Worm (Caenorhabditis elegans) whole organism, L4 larva: ENCODE measurements around the gene C53C11.4.

ENCODE experiments used
- F10B5.3 ChIP-seq: sonication (generic microtip); optimal IDR thresholded peaks from 2 replicates; lab custom pipeline; 2016; ENCODE audit warnings: mild to moderate bottlenecking, missing genetic modification characterization, missing compliant biosample characterization
- F26F4.8 ChIP-seq: fragments of 200-800 bp; sonication (Bioruptor generic); conservative IDR thresholded peaks from 2 replicates; pipeline ENCODE4 v1.3.6; 2022; ENCODE audit warnings: missing genetic modification characterization, missing compliant biosample characterization
- F44E2.7 ChIP-seq: fragments of 200-800 bp; sonication (Bioruptor generic); IDR thresholded peaks from 2 replicates; pipeline ENCODE4 v2.1.2; 2022; ENCODE audit warnings: missing genetic modification characterization, missing compliant biosample characterization
- F49E8.2 ChIP-seq: sonication (generic microtip); optimal IDR thresholded peaks from 2 replicates; lab custom pipeline; 2016; ENCODE audit warnings: missing compliant biosample characterization, mild to moderate bottlenecking, missing genetic modification characterization, borderline replicate concordance
- Y48G9A.11 ChIP-seq: fragments of 200-800 bp; sonication (Bioruptor generic); IDR thresholded peaks from 2 replicates; pipeline ENCODE4 v1.3.6; 2022; ENCODE audit warnings: missing genetic modification reagents, missing genetic modification characterization, missing compliant biosample characterization
- Y75B8A.6 ChIP-seq: fragments of 200-800 bp; sonication (Bioruptor generic); IDR thresholded peaks from 2 replicates; pipeline ENCODE4 v1.3.6; 2022; ENCODE audit warnings: missing genetic modification reagents, missing genetic modification characterization, missing compliant biosample characterization
- ZK337.2 ChIP-seq: fragments of 200-800 bp; sonication (Bioruptor generic); IDR thresholded peaks from 2 replicates; pipeline ENCODE4 v1.3.6; 2022; ENCODE audit warnings: missing genetic modification reagents, missing genetic modification characterization, missing compliant biosample characterization
- aha-1 ChIP-seq: fragments of 150-350 bp; peaks from one replicate; lab custom pipeline; 2014; ENCODE audit warnings: missing biosample characterization, missing genetic modification characterization
- ama-1 ChIP-seq: fragments of 150-350 bp; optimal IDR thresholded peaks from 2 replicates; lab custom pipeline; 2014; ENCODE audit warnings: inconsistent platforms, mixed read lengths
- arid-1 ChIP-seq: fragments of 200-800 bp; sonication (Bioruptor generic); conservative IDR thresholded peaks from 2 replicates; pipeline ENCODE4 v1.3.6; 2022; ENCODE audit warnings: missing genetic modification reagents, missing genetic modification characterization, missing compliant biosample characterization
- ceh-20 ChIP-seq: fragments of 200-800 bp; sonication (Bioruptor generic); IDR thresholded peaks from 2 replicates; pipeline ENCODE4 v1.3.6; 2022; ENCODE audit warnings: missing genetic modification reagents, missing genetic modification characterization, missing compliant biosample characterization
- ceh-44 ChIP-seq: fragments of 200-800 bp; sonication (Bioruptor generic); IDR thresholded peaks from 2 replicates; pipeline ENCODE4 v1.3.6; 2022; ENCODE audit warnings: missing genetic modification reagents, missing genetic modification characterization, missing compliant biosample characterization
- ceh-82 ChIP-seq: sonication (generic microtip); optimal IDR thresholded peaks from 2 replicates; lab custom pipeline; 2017; ENCODE audit warnings: missing biosample characterization, missing genetic modification characterization
- ces-1 ChIP-seq: fragments of 150-350 bp; sonication (generic microtip); optimal IDR thresholded peaks from 4 replicates; lab custom pipeline; 2014; ENCODE audit warnings: missing biosample characterization, missing genetic modification reagents, missing genetic modification characterization
- ctbp-1 ChIP-seq: fragments of 200-800 bp; sonication (Bioruptor generic); IDR thresholded peaks from 2 replicates; pipeline ENCODE4 v1.3.6; 2022; ENCODE audit warnings: missing genetic modification reagents, missing genetic modification characterization, missing compliant biosample characterization
- dmd-8 ChIP-seq: fragments of 200-800 bp; sonication (Bioruptor generic); IDR thresholded peaks from 2 replicates; pipeline ENCODE4 v1.3.6; 2022; ENCODE audit warnings: missing genetic modification characterization, missing compliant biosample characterization
- dve-1 ChIP-seq: sonication (generic microtip); optimal IDR thresholded peaks from 2 replicates; lab custom pipeline; 2017; ENCODE audit warnings: antibody characterized with exemption, mild to moderate bottlenecking, missing genetic modification characterization, missing compliant biosample characterization; ENCODE audit not compliant: insufficient read depth
- egl-27 ChIP-seq: sonication (generic microtip); optimal IDR thresholded peaks from 3 replicates; lab custom pipeline; 2017; ENCODE audit warnings: missing biosample characterization, missing genetic modification reagents, missing genetic modification characterization
- fkh-10 ChIP-seq: fragments of 150-350 bp; optimal IDR thresholded peaks from 2 replicates; lab custom pipeline; 2014; ENCODE audit warnings: missing biosample characterization, missing genetic modification reagents, missing genetic modification characterization
- gei-8 ChIP-seq: fragments of 200-800 bp; sonication (Bioruptor generic); optimal IDR thresholded peaks from 2 replicates; lab custom pipeline; 2018; ENCODE audit warnings: mild to moderate bottlenecking, missing genetic modification characterization, missing compliant biosample characterization
- hif-1 ChIP-seq, 2 experiments: sonication (generic microtip); optimal IDR thresholded peaks; 2 replicates each; lab custom pipeline; 2016 to 2017; ENCODE audit warnings: missing compliant biosample characterization in 2 of 2, missing genetic modification characterization in 2 of 2, missing genetic modification reagents in 2 of 2, missing genotype in 2 of 2, mild to moderate bottlenecking in 1 of 2
- hmg-1.1 ChIP-seq: fragments of 200-800 bp; sonication (Bioruptor generic); IDR thresholded peaks from 2 replicates; pipeline ENCODE4 v1.3.6; 2022; ENCODE audit warnings: missing genetic modification reagents, missing genetic modification characterization, missing compliant biosample characterization
- lin-38 ChIP-seq: fragments of 200-800 bp; sonication (Bioruptor generic); IDR thresholded peaks from 2 replicates; pipeline ENCODE4 v1.3.6; 2022; ENCODE audit warnings: missing genetic modification reagents, missing genetic modification characterization, missing compliant biosample characterization
- lin-39 ChIP-seq: fragments of 150-350 bp; optimal IDR thresholded peaks from 2 replicates; lab custom pipeline; 2014; ENCODE audit warnings: missing biosample characterization, missing genetic modification reagents, missing genetic modification characterization
- lir-3 ChIP-seq: sonication (generic microtip); optimal IDR thresholded peaks from 2 replicates; lab custom pipeline; 2016; ENCODE audit warnings: mild to moderate bottlenecking, missing genetic modification characterization, missing compliant biosample characterization
- mdl-1 ChIP-seq, 2 experiments: fragments of 150-350 bp in 1 of 2; sonication (generic microtip) in 1 of 2; optimal IDR thresholded peaks; 2 replicates each; lab custom pipeline; 2014 to 2017; ENCODE audit warnings: missing biosample characterization in 2 of 2, missing genetic modification characterization in 2 of 2
- mxl-3 ChIP-seq: fragments of 200-800 bp; sonication (Bioruptor generic); optimal IDR thresholded peaks from 2 replicates; lab custom pipeline; 2018; ENCODE audit warnings: mild to moderate bottlenecking, missing genetic modification characterization, missing compliant biosample characterization
- nhr-11 ChIP-seq: fragments of 150-350 bp; optimal IDR thresholded peaks from 2 replicates; lab custom pipeline; 2014; ENCODE audit warnings: missing biosample characterization, missing genetic modification characterization
- nhr-237 ChIP-seq: sonication (generic microtip); optimal IDR thresholded peaks from 2 replicates; lab custom pipeline; 2017; ENCODE audit warnings: missing biosample characterization, missing genetic modification characterization
- spr-1 ChIP-seq: sonication (generic microtip); optimal IDR thresholded peaks from 2 replicates; lab custom pipeline; 2016; ENCODE audit warnings: mild to moderate bottlenecking, missing genetic modification characterization, missing compliant biosample characterization
- zip-11 ChIP-seq: fragments of 200-800 bp; sonication (Bioruptor generic); IDR thresholded peaks from 2 replicates; pipeline ENCODE4 v1.3.6; 2022; ENCODE audit warnings: missing genetic modification characterization, missing compliant biosample characterization
- zip-2 ChIP-seq: fragments of 150-350 bp; optimal IDR thresholded peaks from 2 replicates; lab custom pipeline; 2014; ENCODE audit warnings: missing biosample characterization, missing genetic modification characterization

The C53C11.4 gene

DNA sequence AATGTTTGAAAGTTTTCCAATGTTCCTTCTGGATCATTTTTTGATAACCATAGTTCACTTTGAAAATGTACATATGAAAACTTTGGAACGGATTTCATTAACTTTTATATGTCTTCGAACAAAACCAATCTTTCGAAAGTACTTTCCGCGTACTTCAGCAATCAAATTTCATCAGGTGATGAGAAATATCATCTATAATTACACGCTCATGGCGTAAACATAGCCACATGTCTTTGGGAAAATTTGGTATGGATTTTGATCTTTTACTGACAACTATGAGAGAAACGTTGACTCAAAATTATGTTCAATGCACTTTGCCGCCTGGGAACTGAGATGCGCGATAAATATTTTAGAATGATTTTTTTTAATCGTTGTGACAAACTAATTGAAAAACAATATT, 28.2 kb downstream of the C53C11.4 start:
- TF ChIP-seq F26F4.8 (no peak), nhr-237 (tag; lab: Kevin White, UChicago) (no peak), spr-1 (tag; lab: Kevin White, UChicago) (no peak)

DNA sequence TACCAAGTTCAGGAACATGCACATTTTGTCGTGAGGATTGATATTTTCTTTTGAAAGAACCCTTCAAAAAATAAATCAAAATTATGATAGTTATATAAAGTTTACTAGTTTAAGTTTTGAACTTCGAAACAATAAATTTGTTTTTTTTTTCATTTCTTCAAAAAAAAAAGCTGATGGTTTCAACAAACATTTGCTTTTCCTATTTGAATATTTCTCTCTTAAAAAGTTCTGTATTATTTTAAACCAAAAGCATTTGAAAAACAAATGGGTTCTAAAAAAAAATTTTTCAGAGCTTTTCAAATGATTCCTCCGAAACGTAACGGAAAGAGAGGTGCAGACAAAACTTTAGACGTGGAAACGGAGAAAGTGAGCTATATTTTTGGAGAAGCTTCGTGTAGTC, 29.8 kb downstream of the C53C11.4 start, which contains the start of gene C53C11.1:
Gene C53C11.1, plus strand, starts transcription at position 301 of the 400 bp plus-strand sequence.
- TF ChIP-seq ceh-82 (tag; lab: Kevin White, UChicago) (no peak), Y75B8A.6 (GFP tag; lab: Robert Waterston, UW) (no peak), F44E2.7 (GFP tag; lab: Robert Waterston, UW) (no peak), ceh-20 (GFP tag; lab: Robert Waterston, UW) (no peak), lin-39 (tag; lab: Kevin White, UChicago) (no peak), Y48G9A.11 (no peak), ZK337.2 (GFP tag; lab: Robert Waterston, UW) (no peak), F10B5.3 (tag; lab: Kevin White, UChicago) (no peak), hmg-1.1 (GFP tag; lab: Robert Waterston, UW) (no peak), zip-11 (GFP tag; lab: Robert Waterston, UW) (no peak), zip-2 (tag; lab: Kevin White, UChicago) (no peak), egl-27 (tag; lab: Kevin White, UChicago) (no peak), dve-1 (tag; lab: Kevin White, UChicago) (no peak), mxl-3 (GFP tag; lab: Kevin White, UChicago) (no peak), ama-1 (no peak), F26F4.8 (no peak)
- TF ChIP-seq, all 104 proteins: peak for 0

DNA sequence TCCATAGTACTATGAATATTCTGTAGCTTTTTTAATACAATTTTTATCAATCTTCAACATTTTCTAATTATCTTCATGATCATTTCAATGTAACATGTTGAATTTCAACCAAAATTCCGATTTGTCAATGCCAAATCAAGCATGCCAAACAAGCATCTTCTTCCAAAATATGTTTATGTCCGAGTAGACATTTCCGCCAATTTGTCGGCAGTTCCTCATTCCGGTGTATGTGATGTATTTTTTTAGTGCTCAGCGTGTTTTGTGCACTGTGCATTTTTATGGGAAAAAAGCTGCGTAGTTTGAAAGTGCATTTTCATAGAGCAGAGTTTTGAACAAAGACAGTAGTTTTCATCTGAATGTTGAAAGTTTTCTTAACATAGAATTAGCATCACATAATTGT, 38.7 kb downstream of the C53C11.4 start:
- TF ChIP-seq aha-1 (tag; lab: Kevin White, UChicago) = peak; percentile 90
- no peak for TF ChIP-seq gei-8 (GFP tag; lab: Kevin White, UChicago)

DNA sequence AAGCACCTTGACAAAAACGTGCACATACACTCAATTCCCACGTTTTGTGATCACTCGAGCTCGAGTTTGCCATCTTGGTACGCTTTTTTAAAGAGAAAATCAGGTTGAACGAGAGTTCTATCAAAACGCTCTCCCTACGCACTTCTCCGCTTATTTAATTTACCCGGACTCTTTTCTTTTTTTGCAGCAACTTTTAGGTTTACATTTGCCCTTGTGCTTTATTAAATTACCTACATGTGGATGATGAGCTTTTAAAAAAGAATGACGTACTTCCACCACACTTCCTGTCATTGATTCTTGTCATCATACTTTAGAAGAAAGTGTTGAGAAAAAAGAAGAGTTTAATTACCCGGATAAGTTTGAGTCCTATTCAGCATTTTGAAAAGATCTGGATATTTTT, 41.4 kb downstream of the C53C11.4 start:
- peak; percentile 19 for TF ChIP-seq aha-1 (tag; lab: Kevin White, UChicago)
- peak; percentile 78 for TF ChIP-seq ces-1 (GFP tag; lab: Kevin White, UChicago)
- peak; percentile 48 for TF ChIP-seq fkh-10 (GFP tag; lab: Kevin White, UChicago)
- TF ChIP-seq hmg-1.1 (GFP tag; lab: Robert Waterston, UW) = no peak
- TF ChIP-seq, all 104 proteins: peak for 3

DNA sequence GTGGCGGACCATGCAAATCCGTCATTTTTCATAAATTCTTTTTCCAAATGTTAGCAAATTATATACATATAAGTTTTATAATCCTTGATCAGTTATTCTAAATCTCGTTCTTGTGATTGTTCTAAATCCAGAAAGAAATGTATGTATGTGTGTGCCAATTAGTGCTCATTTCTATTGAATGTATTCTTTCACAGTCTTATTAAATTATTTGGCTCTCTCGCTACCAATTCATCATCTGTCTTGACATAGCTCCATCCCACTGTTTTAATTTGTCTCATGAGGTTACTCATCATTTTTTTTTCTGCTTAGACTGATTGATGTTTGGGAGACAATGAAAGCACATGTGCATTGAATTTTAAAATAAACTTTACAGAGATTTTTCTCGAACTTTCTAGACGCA, 44.8 kb downstream of the C53C11.4 start:
- TF ChIP-seq egl-27 (tag; lab: Kevin White, UChicago) (no peak), dmd-8 (no peak), mdl-1 (tag; optimal IDR thresholded peaks at IDR 0.05; lab: Kevin White, UChicago) (no peak), hif-1 (tag; optimal IDR thresholded peaks at IDR 0.05; lab: Kevin White, UChicago) (no peak), spr-1 (tag; lab: Kevin White, UChicago) (no peak), arid-1 (GFP tag; lab: Robert Waterston, UW) (no peak), nhr-11 (no peak), ceh-44 (GFP tag; lab: Robert Waterston, UW) (no peak), lin-38 (GFP tag; lab: Robert Waterston, UW) (no peak), hmg-1.1 (GFP tag; lab: Robert Waterston, UW) (no peak), ceh-20 (GFP tag; lab: Robert Waterston, UW) (no peak), F44E2.7 (GFP tag; lab: Robert Waterston, UW) (no peak), F49E8.2 (tag; lab: Kevin White, UChicago) (no peak), lir-3 (tag; lab: Kevin White, UChicago) (no peak), zip-11 (GFP tag; lab: Robert Waterston, UW) (no peak), ctbp-1 (no peak)
